Fruit fly (Drosophila melanogaster): Measurements from ENCODE around the gene Hat1.

The Hat1 gene

DNA sequence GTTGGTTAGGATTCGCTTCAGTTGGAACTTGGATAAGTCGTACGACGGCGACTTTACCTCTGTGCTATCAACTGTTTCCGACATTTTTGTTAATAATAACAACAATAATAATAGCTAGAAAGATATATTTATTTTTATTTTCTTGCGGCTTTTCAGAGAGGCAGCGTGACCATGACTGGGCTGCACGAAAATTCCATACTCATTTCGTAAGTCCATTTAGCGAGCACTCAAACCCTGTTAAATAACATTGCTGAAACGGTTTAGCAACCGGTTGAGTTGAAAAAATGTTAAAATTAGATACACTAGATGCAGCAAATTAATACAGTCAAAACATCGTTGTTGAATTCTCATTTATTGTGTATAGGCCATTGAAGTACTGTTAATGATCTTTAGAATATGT lies 34.6 kb downstream of the Hat1 start, which contains the start of gene Dcps:
Gene Dcps (minus strand): TSS at position 181 of the 400 bp plus-strand sequence.
- TF ChIP-seq cic (GFP tag; optimal IDR thresholded peaks at IDR 0.05) (no peak), tj (GFP tag; optimal IDR thresholded peaks at IDR 0.05) (no peak), bab1 (GFP tag; optimal IDR thresholded peaks at IDR 0.05) (peak; percentile 32), kay (GFP tag; ENCODE audit: borderline replicate concordance) (peak; percentile 74), CG33017 (tag; optimal IDR thresholded peaks at IDR 0.05) (no peak)

DNA sequence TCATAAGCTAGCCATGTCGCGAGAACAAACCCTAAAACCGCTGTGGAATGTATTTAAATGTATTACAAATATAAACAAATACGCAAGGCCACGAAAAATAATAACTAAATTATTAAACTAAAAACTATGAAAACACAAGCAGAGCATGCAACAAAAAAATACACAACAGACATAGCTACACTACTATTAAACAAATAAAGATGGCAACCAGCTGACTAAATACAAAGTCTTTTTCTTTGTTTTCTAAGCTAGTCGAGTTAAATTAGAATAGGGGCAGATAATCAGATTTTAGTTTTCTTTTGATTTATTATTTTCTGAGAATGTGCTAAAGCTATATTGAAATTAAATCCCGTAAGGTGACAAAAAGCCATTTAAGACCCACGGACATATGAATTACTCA lies 42.5 kb downstream of the Hat1 start:
- TF ChIP-seq cnc (optimal IDR thresholded peaks at IDR 0.05) = no peak
- no peak for TF ChIP-seq kay (GFP tag; ENCODE audit: borderline replicate concordance)
- no peak for TF ChIP-seq toe (GFP tag; optimal IDR thresholded peaks at IDR 0.05)
- no peak for TF ChIP-seq ovo (GFP tag; optimal IDR thresholded peaks at IDR 0.05)
- no peak for TF ChIP-seq cic (GFP tag; optimal IDR thresholded peaks at IDR 0.05)
- TF ChIP-seq tj (GFP tag; optimal IDR thresholded peaks at IDR 0.05) = no peak
- no peak for TF ChIP-seq Mnt (GFP tag; optimal IDR thresholded peaks at IDR 0.05)
- TF ChIP-seq CG33017 (tag; optimal IDR thresholded peaks at IDR 0.05) = no peak
- TF ChIP-seq CG1620 (GFP tag; optimal IDR thresholded peaks at IDR 0.05) = no peak

DNA sequence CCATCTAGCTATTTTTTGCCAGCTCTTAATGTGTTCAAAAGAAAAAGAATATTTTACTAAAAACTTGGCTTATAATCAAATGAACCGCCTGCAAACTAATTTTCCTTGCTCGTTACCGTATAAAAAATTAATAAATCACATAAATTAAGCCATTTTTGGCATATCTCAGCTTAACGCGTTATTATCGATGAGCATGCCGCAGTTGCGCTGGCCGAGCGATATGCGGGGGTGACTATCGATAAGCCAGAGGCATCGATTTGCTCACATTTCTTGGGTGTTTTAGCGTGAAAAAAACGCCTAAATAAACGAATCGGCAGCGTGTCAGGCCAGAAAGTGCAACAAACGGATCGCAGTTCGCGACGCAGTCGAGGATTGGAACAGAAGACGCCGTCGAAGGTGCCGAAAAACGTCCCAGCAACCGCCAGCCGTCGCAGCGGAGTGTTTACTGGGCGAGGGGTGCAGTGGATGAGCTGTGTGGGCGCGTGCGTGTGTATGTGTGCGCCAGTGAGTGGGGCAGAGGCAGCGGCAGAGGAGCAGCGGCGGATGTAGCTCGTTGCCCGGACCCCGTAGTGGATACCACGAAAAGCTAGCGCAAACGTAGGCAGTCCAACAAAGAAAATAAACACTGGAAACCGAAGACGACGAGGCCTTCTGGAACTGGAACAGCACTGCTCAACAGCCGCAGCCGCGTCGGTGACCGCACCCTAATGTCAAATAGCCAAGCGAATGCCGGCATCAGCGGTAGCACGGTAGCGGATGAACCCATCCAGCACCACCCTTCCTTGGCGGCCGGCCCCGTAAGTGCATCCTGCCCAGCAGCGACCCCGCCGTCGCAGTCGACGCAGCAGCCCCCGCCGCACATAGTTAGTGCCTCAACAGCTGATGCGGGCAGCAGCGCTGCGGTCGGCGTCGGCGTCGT lies 46.6 kb downstream of the Hat1 start, which contains the start of the genes Sym and Madm:
Gene Sym (minus strand): TSS at position 199 of the 919 bp plus-strand sequence.
Gene Madm (plus strand): TSS at position 233 of the 919 bp plus-strand sequence.
- no peak for TF ChIP-seq toe (GFP tag; optimal IDR thresholded peaks at IDR 0.05)
- TF ChIP-seq CG14711 (tag; optimal IDR thresholded peaks at IDR 0.05) = peak; percentile 11
- TF ChIP-seq CG33017 (tag; optimal IDR thresholded peaks at IDR 0.05) = no peak
- TF ChIP-seq CG7101 (tag; optimal IDR thresholded peaks at IDR 0.05) = peak; percentile 19
- peak; percentile 40 for TF ChIP-seq CG1620 (GFP tag; optimal IDR thresholded peaks at IDR 0.05)
- TF ChIP-seq bab1 (GFP tag; optimal IDR thresholded peaks at IDR 0.05) = peak; percentile 41
- TF ChIP-seq CG7045 (GFP tag; optimal IDR thresholded peaks at IDR 0.05) = no peak
- TF ChIP-seq Crg-1 (GFP tag; optimal IDR thresholded peaks at IDR 0.05) = peak; percentile 3
- TF ChIP-seq Mnt (GFP tag; optimal IDR thresholded peaks at IDR 0.05) = peak; percentile 63
- TF ChIP-seq ovo (GFP tag; optimal IDR thresholded peaks at IDR 0.05) = peak; percentile 15
- TF ChIP-seq kay (GFP tag; ENCODE audit: borderline replicate concordance) = no peak
- peak; percentile 42 for TF ChIP-seq tj (GFP tag; optimal IDR thresholded peaks at IDR 0.05)
- no peak for TF ChIP-seq CG12768 (GFP tag; optimal IDR thresholded peaks at IDR 0.05)
- peak; percentile 15 for TF ChIP-seq CG5204 (GFP tag; optimal IDR thresholded peaks at IDR 0.05)
- no peak for TF ChIP-seq Clk (GFP tag; optimal IDR thresholded peaks at IDR 0.05)
- no peak for TF ChIP-seq cnc (optimal IDR thresholded peaks at IDR 0.05)
- peak; percentile 34 for TF ChIP-seq CG11617 (GFP tag; optimal IDR thresholded peaks at IDR 0.05)
- TF ChIP-seq pad (GFP tag; optimal IDR thresholded peaks at IDR 0.05) = peak; percentile 13
- TF ChIP-seq Hr96 (GFP tag; optimal IDR thresholded peaks at IDR 0.05) = peak; percentile 51
- TF ChIP-seq cic (GFP tag; optimal IDR thresholded peaks at IDR 0.05) = no peak
